Fruit fly (Drosophila melanogaster) whole organism, embryonic: ENCODE results near the gene CG14352.

Experiments used
- Awh ChIP-seq: fragments of 200-800 bp; sonication (Bioruptor generic); IDR thresholded peaks from 2 replicates; pipeline ENCODE4, ENCODE4 v1.3.6; 2022; ENCODE audit warnings: missing biosample characterization, missing genetic modification characterization
- Bdp1 ChIP-seq: fragments of 200-800 bp; sonication (Bioruptor generic); optimal IDR thresholded peaks from 3 replicates; lab custom pipeline; 2016; ENCODE audit warnings: missing biosample characterization, missing genetic modification characterization
- CG10366 ChIP-seq: fragments of 200-800 bp; sonication (Bioruptor generic); IDR thresholded peaks from 2 replicates; pipeline ENCODE4 v1.3.6; 2022; ENCODE audit warnings: missing biosample characterization, missing genetic modification characterization
- CG11695 ChIP-seq: fragments of 200-800 bp; sonication (Bioruptor generic); IDR thresholded peaks from 3 replicates; pipeline ENCODE4 v1.3.6; 2022; ENCODE audit warnings: missing biosample characterization, missing genetic modification characterization
- CG1233 ChIP-seq: fragments of 200-800 bp; sonication (Bioruptor generic); optimal IDR thresholded peaks from 4 replicates; lab custom pipeline; 2018; ENCODE audit warnings: missing biosample characterization, mild to moderate bottlenecking, missing genetic modification characterization
- CG12659 ChIP-seq: fragments of 200-800 bp; sonication (Bioruptor generic); optimal IDR thresholded peaks from 3 replicates; lab custom pipeline; 2017; ENCODE audit warnings: mild to moderate bottlenecking, missing biosample characterization, missing genetic modification reagents, missing genetic modification characterization
- CG12744 ChIP-seq: fragments of 200-800 bp; sonication (Bioruptor generic); optimal IDR thresholded peaks from 2 replicates; lab custom pipeline; 2016; ENCODE audit warnings: missing biosample characterization, missing genetic modification characterization
- CG17568 ChIP-seq: fragments of 200-800 bp; sonication (Bioruptor generic); optimal IDR thresholded peaks from 2 replicates; lab custom pipeline; 2018; ENCODE audit warnings: missing biosample characterization, mild to moderate bottlenecking, missing genetic modification characterization, moderate library complexity
- CG18476 ChIP-seq: fragments of 200-800 bp; sonication (Bioruptor generic); optimal IDR thresholded peaks from 2 replicates; lab custom pipeline; 2016; ENCODE audit warnings: missing biosample characterization, mild to moderate bottlenecking, missing genetic modification characterization
- CG2129 ChIP-seq: fragments of 200-800 bp; sonication (Bioruptor generic); IDR thresholded peaks from 2 replicates; pipeline ENCODE4 v1.3.6; 2022; ENCODE audit warnings: missing biosample characterization, missing genetic modification characterization; ENCODE audit not compliant: partially characterized antibody
- CG34422 ChIP-seq: fragments of 200-800 bp; sonication (Bioruptor generic); IDR thresholded peaks from 3 replicates; pipeline ENCODE4 v1.3.6; 2022; ENCODE audit warnings: missing biosample characterization, missing genetic modification characterization
- CG4282 ChIP-seq: fragments of 200-800 bp; sonication (Bioruptor generic); optimal IDR thresholded peaks from 2 replicates; lab custom pipeline; 2016; ENCODE audit warnings: missing biosample characterization, missing genetic modification characterization
- CG6683 ChIP-seq: fragments of 200-800 bp; sonication (Bioruptor generic); optimal IDR thresholded peaks from 2 replicates; lab custom pipeline; 2017; ENCODE audit warnings: missing biosample characterization, mild to moderate bottlenecking, missing genetic modification characterization, missing genetic modification reagents
- CG7372 ChIP-seq: fragments of 200-800 bp; sonication (Bioruptor generic); IDR thresholded peaks from 2 replicates; pipeline ENCODE4 v1.3.6; 2022; ENCODE audit warnings: missing biosample characterization, missing genetic modification characterization
- CG7556 ChIP-seq: fragments of 200-800 bp; sonication (Bioruptor generic); optimal IDR thresholded peaks from 2 replicates; lab custom pipeline; 2017; ENCODE audit warnings: missing biosample characterization, mild to moderate bottlenecking, missing genetic modification characterization
- CG8089 ChIP-seq: fragments of 200-800 bp; sonication (Bioruptor generic); optimal IDR thresholded peaks from 3 replicates; lab custom pipeline; 2016; ENCODE audit warnings: missing biosample characterization, missing genetic modification characterization
- HmgD ChIP-seq: fragments of 200-800 bp; sonication (Bioruptor generic); optimal IDR thresholded peaks from 3 replicates; lab custom pipeline; 2016; ENCODE audit warnings: missing biosample characterization, missing genetic modification characterization
- Hmx ChIP-seq: fragments of 200-800 bp; sonication (Bioruptor generic); optimal IDR thresholded peaks from 2 replicates; lab custom pipeline; 2016; ENCODE audit warnings: missing biosample characterization, missing genetic modification characterization
- Jarid2 ChIP-seq: fragments of 200-800 bp; sonication (Bioruptor generic); optimal IDR thresholded peaks from 3 replicates; lab custom pipeline; 2017; ENCODE audit warnings: mild to moderate bottlenecking, missing biosample characterization, missing genetic modification reagents, missing genetic modification characterization
- Lhr ChIP-seq: fragments of 200-800 bp; sonication (Bioruptor generic); optimal IDR thresholded peaks from 3 replicates; lab custom pipeline; 2017; ENCODE audit warnings: mild to moderate bottlenecking, missing biosample characterization, missing genetic modification reagents, missing genetic modification characterization
- Lim3 ChIP-seq: fragments of 200-800 bp; sonication (Bioruptor generic); IDR thresholded peaks from 2 replicates; pipeline ENCODE4 v1.3.6; 2022; ENCODE audit warnings: missing biosample characterization, missing genetic modification characterization
- Mrtf ChIP-seq: fragments of 200-800 bp; sonication (Bioruptor generic); IDR thresholded peaks from 3 replicates; pipeline ENCODE4 v1.3.6; 2022; ENCODE audit warnings: missing biosample characterization, missing genetic modification characterization
- NFAT ChIP-seq: fragments of 200-800 bp; sonication (Bioruptor generic); IDR thresholded peaks from 2 replicates; pipeline ENCODE4 v1.3.6; 2022; ENCODE audit warnings: missing biosample characterization, missing genetic modification characterization
- Nf-YA ChIP-seq: fragments of 200-800 bp; sonication (Bioruptor generic); IDR thresholded peaks from 2 replicates; pipeline ENCODE4 v1.3.6; 2022; ENCODE audit warnings: missing biosample characterization, missing genetic modification characterization
- Nf-YB ChIP-seq: fragments of 200-800 bp; sonication (Bioruptor generic); optimal IDR thresholded peaks from 3 replicates; lab custom pipeline; 2019; ENCODE audit warnings: missing biosample characterization, mild to moderate bottlenecking, missing genetic modification characterization, moderate library complexity
- Nf-YC ChIP-seq: fragments of 200-800 bp; optimal IDR thresholded peaks from 3 replicates; lab custom pipeline; 2019; ENCODE audit warnings: missing biosample characterization, mild to moderate bottlenecking, missing genetic modification characterization, moderate library complexity
- Oaz ChIP-seq: fragments of 200-800 bp; sonication (Bioruptor generic); IDR thresholded peaks from 2 replicates; pipeline ENCODE4 v1.3.6; 2022; ENCODE audit warnings: missing biosample characterization, missing genetic modification characterization
- Opbp ChIP-seq: fragments of 200-800 bp; sonication (Bioruptor generic); IDR thresholded peaks from 3 replicates; pipeline ENCODE4 v1.3.6; 2022; ENCODE audit warnings: missing biosample characterization, missing genetic modification characterization; ENCODE audit not compliant: partially characterized antibody
- Ptx1 ChIP-seq: fragments of 200-800 bp; sonication (Bioruptor generic); IDR thresholded peaks from 2 replicates; pipeline ENCODE4 v1.3.6; 2022; ENCODE audit warnings: missing biosample characterization, missing genetic modification characterization
- Sox102F ChIP-seq: fragments of 200-800 bp; sonication (Bioruptor generic); optimal IDR thresholded peaks from 2 replicates; lab custom pipeline; 2018; ENCODE audit warnings: missing biosample characterization, mild to moderate bottlenecking, missing genetic modification characterization, moderate library complexity
- Sry-β ChIP-seq: fragments of 200-800 bp; sonication (Bioruptor generic); optimal IDR thresholded peaks from 2 replicates; lab custom pipeline; 2018; ENCODE audit warnings: missing biosample characterization, mild to moderate bottlenecking, missing genetic modification characterization, moderate library complexity
- Tbp ChIP-seq: fragments of >200 bp; optimal IDR thresholded peaks from 2 replicates; lab custom pipeline; 2018; ENCODE audit warnings: missing biosample characterization, missing genetic modification characterization
- dan ChIP-seq: fragments of 200-800 bp; sonication (Bioruptor generic); IDR thresholded peaks from 2 replicates; pipeline ENCODE4 v1.3.6; 2022; ENCODE audit warnings: missing biosample characterization, missing genetic modification characterization
- disco-r ChIP-seq: fragments of 200-800 bp; sonication (Bioruptor generic); optimal IDR thresholded peaks from 2 replicates; lab custom pipeline; 2016; ENCODE audit warnings: missing biosample characterization, missing genetic modification characterization
- dm ChIP-seq: fragments of 200-800 bp; sonication (Bioruptor generic); optimal IDR thresholded peaks from 3 replicates; lab custom pipeline; 2016; ENCODE audit warnings: missing biosample characterization, missing genetic modification characterization
- esg ChIP-seq: fragments of 200-800 bp; sonication (Bioruptor generic); conservative IDR thresholded peaks from 2 replicates; pipeline ENCODE4 v1.3.6; 2022; ENCODE audit warnings: missing biosample characterization, missing genetic modification characterization
- fd64A ChIP-seq: fragments of 200-800 bp; sonication (Bioruptor generic); optimal IDR thresholded peaks from 3 replicates; lab custom pipeline; 2018; ENCODE audit warnings: missing biosample characterization, mild to moderate bottlenecking, missing genetic modification characterization
- grn ChIP-seq: fragments of 200-800 bp; sonication (Bioruptor generic); optimal IDR thresholded peaks from 3 replicates; lab custom pipeline; 2017; ENCODE audit warnings: missing biosample characterization, missing genetic modification characterization
- insv ChIP-seq, 2 experiments: fragments of 200-800 bp; sonication (Bioruptor generic); optimal IDR thresholded peaks; 3 replicates each; lab custom pipeline; 2016 to 2018; ENCODE audit warnings: missing biosample characterization in 2 of 2, missing genetic modification characterization in 2 of 2
- inv ChIP-seq: fragments of 200-800 bp; sonication (Bioruptor generic); IDR thresholded peaks from 2 replicates; pipeline ENCODE4 v1.3.6; 2022; ENCODE audit warnings: missing biosample characterization, missing genetic modification characterization; ENCODE audit not compliant: partially characterized antibody
- klu ChIP-seq: fragments of 200-800 bp; sonication (Bioruptor generic); IDR thresholded peaks from 2 replicates; pipeline ENCODE4 v1.3.6; 2022; ENCODE audit warnings: missing biosample characterization, missing genetic modification characterization
- luna ChIP-seq: fragments of 200-800 bp; sonication (Bioruptor generic); optimal IDR thresholded peaks from 2 replicates; lab custom pipeline; 2016; ENCODE audit warnings: missing biosample characterization, missing genetic modification characterization
- nerfin-2 ChIP-seq: fragments of 200-800 bp; sonication (Bioruptor generic); IDR thresholded peaks from 2 replicates; pipeline ENCODE4 v1.3.6; 2022; ENCODE audit warnings: missing biosample characterization, missing genetic modification characterization; ENCODE audit not compliant: partially characterized antibody
- org-1 ChIP-seq: fragments of 200-800 bp; sonication (Bioruptor generic); optimal IDR thresholded peaks from 2 replicates; lab custom pipeline; 2017; ENCODE audit warnings: missing biosample characterization, missing genetic modification characterization
- repo ChIP-seq: fragments of 200-800 bp; sonication (Bioruptor generic); optimal IDR thresholded peaks from 2 replicates; lab custom pipeline; 2016; ENCODE audit warnings: missing biosample characterization, missing genetic modification characterization
- rib ChIP-seq: fragments of 200-800 bp; sonication (Bioruptor generic); IDR thresholded peaks from 2 replicates; pipeline ENCODE4 v1.3.6; 2022; ENCODE audit warnings: missing biosample characterization, missing genetic modification characterization
- sc ChIP-seq, 3 experiments: fragments of >200 bp in 2 of 3; fragments of 200-800 bp in 1 of 3; sonication (Bioruptor generic) in 1 of 3; optimal IDR thresholded peaks; 2 replicates in 2 of 3; 3 replicates in 1 of 3; lab custom pipeline; 2017; ENCODE audit warnings: mild to moderate bottlenecking in 1 of 3, missing biosample characterization in 1 of 3, missing genetic modification characterization in 1 of 3, missing genetic modification reagents in 1 of 3
- slou ChIP-seq: fragments of 200-800 bp; sonication (Bioruptor generic); optimal IDR thresholded peaks from 3 replicates; lab custom pipeline; 2016; ENCODE audit warnings: missing biosample characterization, missing genetic modification characterization
- slp2 ChIP-seq: fragments of 200-800 bp; sonication (Bioruptor generic); optimal IDR thresholded peaks from 2 replicates; lab custom pipeline; 2016; ENCODE audit warnings: missing biosample characterization, missing genetic modification characterization
- tio ChIP-seq: fragments of 200-800 bp; sonication (Bioruptor generic); optimal IDR thresholded peaks from 2 replicates; lab custom pipeline; 2017; ENCODE audit warnings: missing biosample characterization, missing genetic modification characterization, inconsistent platforms
- twi ChIP-seq: fragments of 200-800 bp; optimal IDR thresholded peaks from 2 replicates; lab custom pipeline; 2019; ENCODE audit warnings: missing biosample characterization, mild to moderate bottlenecking, missing genetic modification characterization, moderate library complexity

CG14352 gene

dm6 chr2L:1632730-1633172, 21.5 kb downstream of the CG14352 start (continued):
- TF ChIP-seq CG7372 (peak; percentile 98), org-1 (peak; percentile 94), Lim3 (GFP tag; lab: Robert Waterston, UW) (peak; percentile 98), CG7556 (GFP tag; lab: Kevin White, UChicago) (peak; percentile 92), Mrtf (GFP tag; lab: Robert Waterston, UW) (peak; percentile 99), slou (GFP tag; lab: Kevin White, UChicago) (peak; percentile 96), Sry-β (GFP tag; lab: Kevin White, UChicago) (no peak), CG17568 (GFP tag; lab: Kevin White, UChicago) (peak; percentile 91), disco-r (GFP tag; lab: Kevin White, UChicago) (peak; percentile 73), grn (GFP tag; lab: Kevin White, UChicago) (peak; percentile 70), insv (GFP tag; optimal IDR thresholded peaks at IDR 0.05; lab: Kevin White, UChicago) (peak in 1 of 2 experiments; percentile 70), CG18476 (GFP tag; lab: Kevin White, UChicago) (peak; percentile 91), Lhr (GFP tag; lab: Kevin White, UChicago) (no peak), CG10366 (GFP tag; lab: Robert Waterston, UW) (peak; percentile 98), repo (GFP tag; lab: Kevin White, UChicago) (peak; percentile 94), CG2129 (GFP tag; lab: Robert Waterston, UW) (no peak), dan (peak; percentile 55; the same call in 1 of the 2 replicates), Awh (peak; percentile 95), Jarid2 (peak; percentile 66), Ptx1 (GFP tag; lab: Robert Waterston, UW) (peak; percentile 98), rib (peak; percentile 98), CG1233 (GFP tag; lab: Kevin White, UChicago) (peak; percentile 79), Hmx (GFP tag; lab: Kevin White, UChicago) (peak; percentile 78), Nf-YC (tag; lab: Kevin White, UChicago) (peak; percentile 86), klu (GFP tag; lab: Robert Waterston, UW) (peak; percentile 93), Tbp (GFP tag; lab: Kevin White, UChicago) (no peak), sc (optimal IDR thresholded peaks at IDR 0.05; lab: Kevin White, UChicago) (no peak), sc (GFP tag; optimal IDR thresholded peaks at IDR 0.05; lab: Kevin White, UChicago) (no peak), Nf-YB (peak; percentile 74), tio (GFP tag; lab: Kevin White, UChicago) (peak; percentile 79), Opbp (GFP tag; lab: Robert Waterston, UW) (no peak), CG12744 (GFP tag; lab: Kevin White, UChicago) (peak; percentile 94), inv (GFP tag; lab: Robert Waterston, UW) (no peak), CG8089 (GFP tag; lab: Kevin White, UChicago) (peak; percentile 63), nerfin-2 (GFP tag; lab: Robert Waterston, UW) (no peak), Nf-YA (GFP tag; lab: Robert Waterston, UW) (peak; percentile 96), luna (peak; percentile 91), dm (peak; percentile 91), NFAT (peak; percentile 98), CG6683 (GFP tag; lab: Kevin White, UChicago) (peak; percentile 72), fd64A (GFP tag; lab: Kevin White, UChicago) (peak; percentile 9), slp2 (GFP tag; lab: Kevin White, UChicago) (peak; percentile 89), CG11695 (GFP tag; lab: Robert Waterston, UW) (peak; percentile 99), HmgD (GFP tag; lab: Kevin White, UChicago) (peak; percentile 77), CG12659 (GFP tag; lab: Kevin White, UChicago) (peak; percentile 98), Bdp1 (peak; percentile 74), twi (tag; lab: Kevin White, UChicago) (peak; percentile 79), esg (GFP tag; lab: Robert Waterston, UW) (peak; percentile 98), CG34422 (GFP tag; lab: Robert Waterston, UW) (peak; percentile 98), Sox102F (peak; percentile 87), Oaz (GFP tag; lab: Robert Waterston, UW) (peak; percentile 99), CG4282 (GFP tag; lab: Kevin White, UChicago) (peak; percentile 79)
